Fruit fly (Drosophila melanogaster): ENCODE results near the gene Grip.

Gene Grip

DNA sequence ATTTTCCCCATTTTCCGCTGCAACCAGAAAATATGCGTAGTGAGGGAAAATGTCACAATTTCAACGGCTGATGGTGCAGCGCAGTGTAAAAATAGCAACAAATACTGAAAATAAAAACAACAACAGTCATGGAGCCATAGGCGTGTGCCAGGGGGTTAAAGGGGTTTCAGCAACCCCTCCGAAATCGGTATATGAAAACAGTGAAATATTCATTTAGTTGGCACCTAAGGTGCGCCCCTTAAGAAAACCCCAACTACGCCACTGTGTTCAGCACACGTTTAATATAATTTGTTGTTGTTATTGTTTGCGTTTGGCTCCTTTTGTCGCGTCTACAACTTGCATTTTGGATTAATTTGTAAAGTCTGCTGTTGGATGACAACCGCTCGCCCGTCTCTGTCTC is 6.0 kb downstream of the Grip start (continued):
- TF ChIP-seq Optix (GFP tag; IDR thresholded peaks at IDR 0.05), result peak; percentile 53; the same call in 2 of the 3 replicates
- TF ChIP-seq CG17568 (GFP tag; optimal IDR thresholded peaks at IDR 0.05), result no peak
- TF ChIP-seq CG10959 (GFP tag; IDR thresholded peaks at IDR 0.05), result peak; percentile 47
- TF ChIP-seq fd96Cb (tag; optimal IDR thresholded peaks at IDR 0.05), result peak; percentile 47
- peak; percentile 51; the same call in 1 of the 2 replicates for TF ChIP-seq CG32532 (GFP tag; IDR thresholded peaks at IDR 0.05)
- peak; percentile 27; the same call in 1 of the 2 replicates for TF ChIP-seq wor (GFP tag; IDR thresholded peaks at IDR 0.05)
- TF ChIP-seq scrt (GFP tag; optimal IDR thresholded peaks at IDR 0.05), result no peak
- no peak for TF ChIP-seq Dll (GFP tag; IDR thresholded peaks at IDR 0.05; ENCODE audit: partially characterized antibody)
- TF ChIP-seq CG16815 (GFP tag; optimal IDR thresholded peaks at IDR 0.05), result peak; percentile 17
- no peak for TF ChIP-seq Sox100B (GFP tag; optimal IDR thresholded peaks at IDR 0.05)
- TF ChIP-seq CG33557 (GFP tag; optimal IDR thresholded peaks at IDR 0.05), result no peak
- TF ChIP-seq Neu2 (GFP tag; optimal IDR thresholded peaks at IDR 0.05; ENCODE audit: borderline replicate concordance), result no peak
- peak; percentile 46 for TF ChIP-seq CG10979 (tag; optimal IDR thresholded peaks at IDR 0.05)
- peak; percentile 10 for TF ChIP-seq CoRest (tag; optimal IDR thresholded peaks at IDR 0.05)
- TF ChIP-seq CG6175 (GFP tag; IDR thresholded peaks at IDR 0.05), result no peak
- TF ChIP-seq Abd-B (GFP tag; optimal IDR thresholded peaks at IDR 0.05), result no peak
- no peak for TF ChIP-seq CHES-1-like (GFP tag; optimal IDR thresholded peaks at IDR 0.05)
- no peak for TF ChIP-seq CG32767 (GFP tag; IDR thresholded peaks at IDR 0.05)
- TF ChIP-seq ssp (GFP tag; IDR thresholded peaks at IDR 0.05), result no peak
- TF ChIP-seq Hmr (GFP tag; optimal IDR thresholded peaks at IDR 0.05), result no peak
- TF ChIP-seq ara (GFP tag; IDR thresholded peaks at IDR 0.05), result peak; percentile 59; the same call in 1 of the 2 replicates
- no peak for TF ChIP-seq CG14860 (GFP tag; IDR thresholded peaks at IDR 0.05; ENCODE audit: partially characterized antibody)
- no peak for TF ChIP-seq Dfd (GFP tag; optimal IDR thresholded peaks at IDR 0.05)
- TF ChIP-seq dpn (GFP tag; optimal IDR thresholded peaks at IDR 0.05), result peak; percentile 15 to 41
- 0 out of 3 replicates have a peak, but pooled peaks have one; percentile 28 for TF ChIP-seq CG2889 (GFP tag; IDR thresholded peaks at IDR 0.05)
- no peak for TF ChIP-seq CG7963 (GFP tag; IDR thresholded peaks at IDR 0.05; ENCODE audit: partially characterized antibody)
- no peak for TF ChIP-seq Mes4 (GFP tag; optimal IDR thresholded peaks at IDR 0.05)
- no peak for TF ChIP-seq CG6654 (GFP tag; optimal IDR thresholded peaks at IDR 0.05)
- peak; percentile 7 for TF ChIP-seq bab2 (GFP tag; optimal IDR thresholded peaks at IDR 0.05)
- peak; percentile 8 for TF ChIP-seq maf-S (GFP tag; optimal IDR thresholded peaks at IDR 0.05)
- 0 out of 2 replicates have a peak, but pooled peaks have one; percentile 43 for TF ChIP-seq ap (GFP tag; IDR thresholded peaks at IDR 0.05)
- no peak for TF ChIP-seq CG10565 (GFP tag; optimal IDR thresholded peaks at IDR 0.05)
- peak; percentile 35 for TF ChIP-seq Atf-2 (GFP tag; optimal IDR thresholded peaks at IDR 0.05)
- TF ChIP-seq salm (tag; optimal IDR thresholded peaks at IDR 0.05), result no peak
- TF ChIP-seq CG16779 (GFP tag; IDR thresholded peaks at IDR 0.05), result no peak
- TF ChIP-seq chinmo (GFP tag; IDR thresholded peaks at IDR 0.05; ENCODE audit: partially characterized antibody), result no peak
- TF ChIP-seq CG5180 (GFP tag; optimal IDR thresholded peaks at IDR 0.05), result peak; percentile 58
- peak; percentile 20 for TF ChIP-seq CG2875 (GFP tag; optimal IDR thresholded peaks at IDR 0.05)
- no peak for TF ChIP-seq CG15073 (GFP tag; optimal IDR thresholded peaks at IDR 0.05)
- TF ChIP-seq CG9609 (GFP tag; optimal IDR thresholded peaks at IDR 0.05), result peak; percentile 9
- TF ChIP-seq sim (GFP tag; IDR thresholded peaks at IDR 0.05), result 0 out of 2 replicates have a peak, but pooled peaks have one; percentile 24
- peak; percentile 60 for TF ChIP-seq CG17328 (GFP tag; IDR thresholded peaks at IDR 0.05)
- TF ChIP-seq fd64A (GFP tag; optimal IDR thresholded peaks at IDR 0.05), result peak; percentile 64
- peak; percentile 32 for TF ChIP-seq nmo (GFP tag; optimal IDR thresholded peaks at IDR 0.05)
- peak; percentile 47 for TF ChIP-seq CG8944 (GFP tag; optimal IDR thresholded peaks at IDR 0.05)
- TF ChIP-seq Hr51 (GFP tag; optimal IDR thresholded peaks at IDR 0.05), result peak in 1 of 2 experiments; percentile 35
- no peak for TF ChIP-seq Doc3 (GFP tag; IDR thresholded peaks at IDR 0.05; ENCODE audit: partially characterized antibody)
- TF ChIP-seq Xrp1 (GFP tag; IDR thresholded peaks at IDR 0.05), result peak; percentile 61
- peak; percentile 51; the same call in 1 of the 2 replicates for TF ChIP-seq CG10366 (GFP tag; IDR thresholded peaks at IDR 0.05)
- TF ChIP-seq Six4 (GFP tag; optimal IDR thresholded peaks at IDR 0.05), result no peak
